Worm (Caenorhabditis elegans): ENCODE data around the gene nhr-86.
"Not testable (repeated sequence)": the region's sequence is repeated elsewhere in the genome, so short reads cannot be mapped to it uniquely, and the experiment has no call there.

Gene nhr-86

DNA sequence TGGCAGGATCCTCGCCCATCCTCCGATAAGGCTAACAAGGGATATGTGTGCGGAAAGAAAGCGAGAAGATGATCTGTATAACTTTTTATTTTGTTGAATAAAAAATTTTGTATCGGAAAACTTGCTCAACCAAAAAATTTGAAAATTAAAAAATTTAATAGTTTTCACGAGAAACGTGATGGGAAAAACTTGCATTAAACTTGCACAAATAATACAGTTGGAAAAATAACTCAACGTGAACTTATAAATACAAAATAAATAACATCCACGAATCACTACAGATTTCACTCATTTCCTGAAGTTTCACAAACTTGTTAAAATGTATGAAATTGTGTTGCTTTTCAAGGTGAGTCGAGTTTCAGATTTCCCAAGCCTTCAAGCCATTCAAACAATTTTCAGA lies 32.4 kb upstream of the nhr-86 start, which contains the start of gene F36F12.7:
Gene F36F12.7 (plus strand): TSS at position 301 of the 400 bp plus-strand sequence.
- TF ChIP-seq pag-3 (tag; optimal IDR thresholded peaks at IDR 0.05; ENCODE audit: borderline replicate concordance) = no peak
- no peak for TF ChIP-seq pqm-1 (tag; optimal IDR thresholded peaks at IDR 0.05)
- TF ChIP-seq elt-4 (tag; optimal IDR thresholded peaks at IDR 0.05) = no peak
- TF ChIP-seq ztf-16 (tag; optimal IDR thresholded peaks at IDR 0.05) = no peak
- no peak for TF ChIP-seq C08G9.2 (tag; optimal IDR thresholded peaks at IDR 0.05)
- no peak for TF ChIP-seq ets-4 (tag; optimal IDR thresholded peaks at IDR 0.05)
- no peak for TF ChIP-seq eyg-1 (tag; optimal IDR thresholded peaks at IDR 0.05)
- TF ChIP-seq pha-4 (tag; optimal IDR thresholded peaks at IDR 0.05) = no peak
- no peak for TF ChIP-seq zip-5 (tag; optimal IDR thresholded peaks at IDR 0.05)
- TF ChIP-seq hlh-6 (tag; optimal IDR thresholded peaks at IDR 0.05) = no peak
- TF ChIP-seq ceh-2 (tag; optimal IDR thresholded peaks at IDR 0.05) = no peak

ce11 chrV:2097653-2098052 lies 31.0 kb upstream of the nhr-86 start, which contains the start of gene clec-208:
Gene clec-208, plus strand, starts transcription at chrV:2097953.
- TF ChIP-seq npax-4 (tag; optimal IDR thresholded peaks at IDR 0.05) (no peak), mec-3 (tag; optimal IDR thresholded peaks at IDR 0.05; ENCODE audit: borderline replicate concordance) (no peak), tbx-2 (tag; optimal IDR thresholded peaks at IDR 0.05) (no peak)

DNA sequence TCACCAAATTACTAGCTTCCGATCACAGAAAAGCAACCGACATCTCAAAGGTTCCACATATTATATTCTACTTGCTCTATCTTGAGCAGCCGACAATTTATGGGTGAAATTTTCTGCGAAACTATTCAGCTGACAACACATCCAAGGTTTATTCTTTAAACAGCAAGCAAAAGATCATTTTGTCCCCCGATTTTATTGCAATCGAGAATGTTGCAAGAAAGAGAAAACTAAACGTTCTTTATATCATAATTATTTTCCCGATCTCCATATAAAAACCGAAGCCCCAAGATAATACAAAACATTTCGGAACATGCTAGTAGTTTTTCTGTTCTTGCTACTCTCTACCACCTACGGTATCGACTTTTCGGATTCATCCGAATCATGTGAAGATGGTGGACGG lies 29.1 kb upstream of the nhr-86 start, which contains the start of gene clec-207:
Gene clec-207 (plus strand): TSS at position 301 of the 400 bp plus-strand sequence.
- TF ChIP-seq T23F11.4 (GFP tag; optimal IDR thresholded peaks at IDR 0.05) (no peak), elt-4 (tag; optimal IDR thresholded peaks at IDR 0.05) (no peak), K02D7.2 (tag; optimal IDR thresholded peaks at IDR 0.05) (no peak), eyg-1 (tag; optimal IDR thresholded peaks at IDR 0.05) (no peak), dmd-4 (tag; optimal IDR thresholded peaks at IDR 0.05; ENCODE audit: borderline replicate concordance) (no peak), lin-11 (tag; optimal IDR thresholded peaks at IDR 0.05) (no peak), ceh-22 (tag; optimal IDR thresholded peaks at IDR 0.05) (no peak), hlh-30 (tag; optimal IDR thresholded peaks at IDR 0.05; ENCODE audit: insufficient read depth) (no peak), hlh-13 (GFP tag; optimal IDR thresholded peaks at IDR 0.05) (no peak), nhr-232 (tag; optimal IDR thresholded peaks at IDR 0.05) (no peak), hlh-15 (tag; optimal IDR thresholded peaks at IDR 0.05) (no peak), ahr-1 (tag; optimal IDR thresholded peaks at IDR 0.05) (no peak), F13H6.1 (tag; optimal IDR thresholded peaks at IDR 0.05) (no peak), ceh-9 (tag; optimal IDR thresholded peaks at IDR 0.05) (no peak), npax-4 (tag; optimal IDR thresholded peaks at IDR 0.05) (no peak), pqm-1 (tag; optimal IDR thresholded peaks at IDR 0.05) (no peak)

ce11 chrV:2095204-2095603 lies 28.6 kb upstream of the nhr-86 start, which contains the start of gene F36F12.2:
Gene F36F12.2, minus strand, starts transcription at chrV:2095304.
- TF ChIP-seq pros-1 (tag; optimal IDR thresholded peaks at IDR 0.05) (no peak), ahr-1 (tag; optimal IDR thresholded peaks at IDR 0.05) (no peak), ama-1 (optimal IDR thresholded peaks at IDR 0.05) (no peak), ceh-2 (tag; optimal IDR thresholded peaks at IDR 0.05) (no peak), tbx-2 (tag; optimal IDR thresholded peaks at IDR 0.05) (no peak), ttx-3 (tag; optimal IDR thresholded peaks at IDR 0.05) (no peak), unc-3 (GFP tag; conservative IDR thresholded peaks at IDR 0.05) (no peak), unc-3 (tag; optimal IDR thresholded peaks at IDR 0.05) (no peak), rnt-1 (tag; optimal IDR thresholded peaks at IDR 0.05) (no peak), ets-4 (tag; optimal IDR thresholded peaks at IDR 0.05) (no peak), mec-3 (tag; optimal IDR thresholded peaks at IDR 0.05; ENCODE audit: borderline replicate concordance) (no peak)

DNA sequence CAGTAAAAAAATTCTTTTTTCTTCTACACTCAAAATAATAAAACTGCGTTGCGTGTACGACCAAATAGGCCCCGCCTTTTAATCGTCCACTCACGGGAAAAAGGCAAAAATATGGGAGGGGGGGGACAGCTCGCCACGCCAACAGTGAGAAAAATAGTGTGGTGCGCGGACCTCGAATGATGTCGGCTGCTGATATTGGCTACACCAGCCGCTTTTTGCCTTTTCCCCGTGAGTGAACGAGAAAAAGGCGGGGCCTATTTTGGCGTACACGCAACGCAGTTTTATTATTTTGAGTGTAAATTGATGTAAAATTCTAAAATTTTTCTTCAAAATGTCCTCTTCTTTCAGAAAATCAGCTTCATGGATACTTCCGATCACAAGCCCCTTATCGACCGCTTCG lies 23.7 kb upstream of the nhr-86 start, which contains the start of gene ztf-28:
Gene ztf-28 (plus strand): TSS at position 349 of the 400 bp plus-strand sequence.
- TF ChIP-seq Y22D7AL.16, unc-42, nhr-11 (tag; optimal IDR thresholded peaks at IDR 0.05): not testable (repeated sequence)

Measured in whole organism, late embryonic.